Fruit fly (Drosophila melanogaster) Kc167 (cell line): ENCODE measurements around the gene Ac13E.

Source experiments
- Myc ChIP-seq: fragments of >200 bp; optimal IDR thresholded peaks from 2 replicates; lab custom pipeline; 2017; ENCODE audit warnings: missing external identifiers
- h ChIP-seq: fragments of >200 bp; optimal IDR thresholded peaks from 3 replicates; lab custom pipeline; 2018; ENCODE audit warnings: missing external identifiers
- insv ChIP-seq: fragments of >200 bp; optimal IDR thresholded peaks from 3 replicates; lab custom pipeline; 2018; ENCODE audit warnings: missing external identifiers
- psq ChIP-seq: fragments of >200 bp; optimal IDR thresholded peaks from 2 replicates; lab custom pipeline; 2017; ENCODE audit warnings: missing external identifiers
- ttk ChIP-seq: sonication (Bioruptor generic); optimal IDR thresholded peaks from 2 replicates; lab custom pipeline; 2017; ENCODE audit warnings: missing external identifiers

DNA sequence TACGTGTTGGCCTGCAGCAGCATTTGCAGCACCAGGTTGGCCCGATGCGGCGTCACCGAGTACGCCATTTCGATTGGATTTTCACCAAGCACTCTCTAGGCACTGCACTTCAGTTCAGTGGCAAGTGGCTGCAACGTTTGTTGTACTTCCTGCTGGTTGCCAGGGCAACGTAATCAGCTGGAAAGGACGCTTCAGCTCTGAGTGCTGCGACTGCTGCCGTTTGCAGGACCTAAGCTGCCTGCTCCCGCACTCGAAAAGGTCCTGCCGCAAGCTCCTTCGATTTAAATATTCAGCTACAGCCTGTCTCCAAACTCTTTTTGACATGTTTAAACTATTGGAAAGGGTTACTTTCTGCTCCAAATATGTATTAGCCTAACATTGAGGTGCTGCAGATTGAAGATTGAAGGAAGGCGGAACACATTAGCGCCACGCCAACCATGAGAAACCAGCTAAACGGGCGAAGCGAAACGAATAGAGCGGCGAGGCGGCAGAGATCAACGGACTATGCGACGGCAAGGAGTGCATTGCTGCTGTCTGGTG, 86.6 kb downstream of the Ac13E start, which contains the start of the genes CG15642 and CG15641:
- no peak for TF ChIP-seq insv (lab: Kevin White, UChicago)
- TF ChIP-seq psq (lab: Kevin White, UChicago), result no peak
- TF ChIP-seq ttk (lab: Kevin White, UChicago), result no peak
- TF ChIP-seq h (lab: Kevin White, UChicago), result no peak
- no peak for TF ChIP-seq Myc (lab: Kevin White, UChicago)
